Fruit fly (Drosophila melanogaster) whole organism, pupa: ENCODE data around the gene Cyp28c1.

Source experiments
- CG10348 ChIP-seq: fragments of 200-800 bp; sonication (Bioruptor generic); IDR thresholded peaks from 2 replicates; pipeline ENCODE4 v1.3.6; 2022; ENCODE audit warnings: missing biosample characterization, missing genetic modification characterization
- CG12605 ChIP-seq: fragments of 200-800 bp; sonication (Bioruptor generic); IDR thresholded peaks from 2 replicates; pipeline ENCODE4 v1.3.6; 2022; ENCODE audit warnings: missing biosample characterization, missing genetic modification characterization
- CG13204 ChIP-seq: fragments of 200-800 bp; sonication (Bioruptor generic); optimal IDR thresholded peaks from 2 replicates; lab custom pipeline; 2018; ENCODE audit warnings: missing biosample characterization, mild to moderate bottlenecking, missing genetic modification characterization, moderate library complexity
- CG14655 ChIP-seq: fragments of 200-800 bp; sonication (Bioruptor generic); optimal IDR thresholded peaks from 3 replicates; lab custom pipeline; 2017; ENCODE audit warnings: mild to moderate bottlenecking, missing biosample characterization, missing genetic modification reagents, missing genetic modification characterization
- CG15710 ChIP-seq: fragments of 200-800 bp; sonication (Bioruptor generic); optimal IDR thresholded peaks from 2 replicates; lab custom pipeline; 2018; ENCODE audit warnings: missing biosample characterization, mild to moderate bottlenecking, missing genetic modification characterization, moderate library complexity
- CG17806 ChIP-seq: fragments of 200-800 bp; sonication (Bioruptor generic); optimal IDR thresholded peaks from 2 replicates; lab custom pipeline; 2018; ENCODE audit warnings: missing biosample characterization, mild to moderate bottlenecking, missing genetic modification characterization, moderate library complexity
- CG32121 ChIP-seq: fragments of 200-800 bp; sonication (Bioruptor generic); IDR thresholded peaks from 2 replicates; pipeline ENCODE4 v1.3.6; 2022; ENCODE audit warnings: missing biosample characterization, missing genetic modification characterization
- CG34367 ChIP-seq: fragments of 200-800 bp; sonication (Bioruptor generic); optimal IDR thresholded peaks from 2 replicates; lab custom pipeline; 2018; ENCODE audit warnings: missing biosample characterization, mild to moderate bottlenecking, missing genetic modification characterization
- CG4496 ChIP-seq: fragments of 200-800 bp; sonication (Bioruptor generic); IDR thresholded peaks from 3 replicates; pipeline ENCODE4 v1.3.6; 2022; ENCODE audit warnings: missing biosample characterization, missing genetic modification characterization
- CG8159 ChIP-seq: fragments of 200-800 bp; sonication (Bioruptor generic); optimal IDR thresholded peaks from 3 replicates; lab custom pipeline; 2018; ENCODE audit warnings: missing biosample characterization, mild to moderate bottlenecking, missing genetic modification characterization, moderate library complexity
- CG8301 ChIP-seq: fragments of 200-800 bp; sonication (Bioruptor generic); optimal IDR thresholded peaks from 2 replicates; lab custom pipeline; 2018; ENCODE audit warnings: missing biosample characterization, mild to moderate bottlenecking, missing genetic modification characterization
- CG9948 ChIP-seq: fragments of 200-800 bp; sonication (Bioruptor generic); optimal IDR thresholded peaks from 2 replicates; lab custom pipeline; 2018; ENCODE audit warnings: missing biosample characterization, mild to moderate bottlenecking, missing genetic modification characterization, moderate library complexity
- D1 ChIP-seq: fragments of 200-800 bp; sonication (Bioruptor generic); optimal IDR thresholded peaks from 2 replicates; lab custom pipeline; 2018; ENCODE audit warnings: missing biosample characterization, mild to moderate bottlenecking, missing genetic modification characterization, moderate library complexity
- EcR ChIP-seq: fragments of 200-800 bp; sonication (Bioruptor generic); optimal IDR thresholded peaks from 3 replicates; lab custom pipeline; 2019; ENCODE audit warnings: missing biosample characterization, missing genetic modification characterization, mild to moderate bottlenecking, moderate library complexity, missing genetic modification reagents
- Ets98B ChIP-seq: fragments of 200-800 bp; sonication (Bioruptor generic); IDR thresholded peaks from 2 replicates; pipeline ENCODE4 v1.3.6; 2022; ENCODE audit warnings: missing biosample characterization, missing genetic modification characterization
- Pif1A ChIP-seq: fragments of 200-800 bp; sonication (Bioruptor generic); optimal IDR thresholded peaks from 3 replicates; lab custom pipeline; 2016; ENCODE audit warnings: missing biosample characterization, missing genetic modification characterization
- Pif1B ChIP-seq: fragments of 200-800 bp; sonication (Bioruptor generic); optimal IDR thresholded peaks from 3 replicates; lab custom pipeline; 2016; ENCODE audit warnings: missing biosample characterization, missing genetic modification characterization
- Snoo ChIP-seq: fragments of 200-800 bp; sonication (Bioruptor generic); optimal IDR thresholded peaks from 3 replicates; lab custom pipeline; 2017; ENCODE audit warnings: missing biosample characterization, mild to moderate bottlenecking, missing genetic modification characterization, inconsistent platforms
- fd96Ca ChIP-seq: fragments of 200-800 bp; sonication (Bioruptor generic); IDR thresholded peaks from 3 replicates; pipeline ENCODE4 v1.3.6; 2022; ENCODE audit warnings: missing biosample characterization, missing genetic modification characterization
- gl ChIP-seq: fragments of 200-800 bp; sonication (Bioruptor generic); optimal IDR thresholded peaks from 2 replicates; lab custom pipeline; 2018; ENCODE audit warnings: missing biosample characterization, mild to moderate bottlenecking, missing genetic modification characterization
- rn ChIP-seq: fragments of 200-800 bp; sonication (Bioruptor generic); IDR thresholded peaks from 2 replicates; pipeline ENCODE4 v1.3.6; 2022; ENCODE audit warnings: missing biosample characterization, missing genetic modification characterization

The Cyp28c1 gene

dm6 chrX:11854758-11855465 is 15.5 kb downstream of the Cyp28c1 start, which contains the start of the genes CG10347 and ATP7:
Gene CG10347 (minus strand): TSS chrX:11854931.
Gene ATP7 (plus strand): TSS chrX:11855022.
- TF ChIP-seq CG34367 (tag; lab: Kevin White, UChicago) (no peak), Pif1A (GFP tag; lab: Kevin White, UChicago) (peak; percentile 27), Snoo (tag; lab: Kevin White, UChicago) (peak; percentile 2), CG32121 (0 out of 2 replicates have a peak, but pooled peaks have one; percentile 7), EcR (GFP tag; lab: Kevin White, UChicago) (no peak), CG9948 (tag; lab: Kevin White, UChicago) (no peak)

dm6 chrX:11855950-11856349 is 16.5 kb downstream of the Cyp28c1 start:
- TF ChIP-seq CG17806 (tag; lab: Kevin White, UChicago) = no peak
- TF ChIP-seq, all 21 proteins: peak for 0

dm6 chrX:11856867-11857266 is 17.5 kb downstream of the Cyp28c1 start:
- TF ChIP-seq CG32121 (no peak), Pif1B (GFP tag; lab: Kevin White, UChicago) (no peak), CG12605 (GFP tag; lab: Robert Waterston, UW) (0 out of 2 replicates have a peak, but pooled peaks have one; percentile 24), EcR (GFP tag; lab: Kevin White, UChicago) (no peak), Snoo (tag; lab: Kevin White, UChicago) (no peak), CG8301 (peak; percentile 10), CG34367 (tag; lab: Kevin White, UChicago) (no peak), Ets98B (GFP tag; lab: Robert Waterston, UW) (no peak), CG14655 (no peak)
- TF ChIP-seq, all 21 proteins: peak for 2

- peak; percentile 92 for TF ChIP-seq CG17806 (tag; lab: Kevin White, UChicago)
- TF ChIP-seq CG15710 = peak; percentile 91
- TF ChIP-seq CG14655 = peak; percentile 92
- peak; percentile 97 for TF ChIP-seq Ets98B (GFP tag; lab: Robert Waterston, UW)
- peak; percentile 86 for TF ChIP-seq CG10348
- peak; percentile 94 for TF ChIP-seq fd96Ca (GFP tag; lab: Robert Waterston, UW)
- peak; percentile 89 for TF ChIP-seq EcR (GFP tag; lab: Kevin White, UChicago)
- TF ChIP-seq CG8301 = peak; percentile 90
- TF ChIP-seq Pif1B (GFP tag; lab: Kevin White, UChicago) = peak; percentile 93
- TF ChIP-seq gl (tag; lab: Kevin White, UChicago) = peak; percentile 81
- TF ChIP-seq CG34367 (tag; lab: Kevin White, UChicago) = peak; percentile 90
- peak; percentile 98 for TF ChIP-seq CG4496 (GFP tag; lab: Robert Waterston, UW)
- peak; percentile 86 for TF ChIP-seq CG13204 (GFP tag; lab: Kevin White, UChicago)
- TF ChIP-seq D1 (tag; lab: Kevin White, UChicago) = peak; percentile 60
- peak; percentile 91 for TF ChIP-seq CG8159 (tag; lab: Kevin White, UChicago)
- peak; percentile 91 for TF ChIP-seq rn (GFP tag; lab: Robert Waterston, UW)
- peak; percentile 96 for TF ChIP-seq CG32121
- TF ChIP-seq CG12605 (GFP tag; lab: Robert Waterston, UW) = peak; percentile 97
- TF ChIP-seq Snoo (tag; lab: Kevin White, UChicago) = peak; percentile 84
- peak; percentile 89 for TF ChIP-seq CG9948 (tag; lab: Kevin White, UChicago)
- peak; percentile 94 for TF ChIP-seq Pif1A (GFP tag; lab: Kevin White, UChicago)
Observed at dm6 chrX:11857522-11858438, 18.4 kb downstream of the Cyp28c1 start.

- TF ChIP-seq rn (GFP tag; lab: Robert Waterston, UW) (no peak), CG4496 (GFP tag; lab: Robert Waterston, UW) (no peak), CG14655 (no peak), D1 (tag; lab: Kevin White, UChicago) (no peak)
Observed at dm6 chrX:11858439-11858813, 19.0 kb downstream of the Cyp28c1 start.

dm6 chrX:11868866-11869265 is 29.5 kb downstream of the Cyp28c1 start, which contains the start of the genes Nrd1 and CG1847:
Gene Nrd1 (minus strand): TSS chrX:11868893.
Gene CG1847 (plus strand): TSS chrX:11869170.
- TF ChIP-seq CG15710 (no peak), EcR (GFP tag; lab: Kevin White, UChicago) (no peak), CG17806 (tag; lab: Kevin White, UChicago) (no peak), Ets98B (GFP tag; lab: Robert Waterston, UW) (no peak), CG13204 (GFP tag; lab: Kevin White, UChicago) (no peak), CG4496 (GFP tag; lab: Robert Waterston, UW) (no peak), CG10348 (no peak), rn (GFP tag; lab: Robert Waterston, UW) (no peak), CG12605 (GFP tag; lab: Robert Waterston, UW) (no peak), CG8301 (no peak), Pif1A (GFP tag; lab: Kevin White, UChicago) (no peak), Pif1B (GFP tag; lab: Kevin White, UChicago) (no peak), CG14655 (no peak), D1 (tag; lab: Kevin White, UChicago) (no peak), gl (tag; lab: Kevin White, UChicago) (no peak)
